Fruit fly (Drosophila melanogaster): ENCODE data around the gene CG6621.

dm6 chr3R:10842422-10842821 lies 50.9 kb downstream of the CG6621 start:
- no peak for TF ChIP-seq tj (GFP tag; optimal IDR thresholded peaks at IDR 0.05)
- TF ChIP-seq CG7101 (tag; optimal IDR thresholded peaks at IDR 0.05), result no peak
- TF ChIP-seq Crg-1 (GFP tag; optimal IDR thresholded peaks at IDR 0.05), result no peak
- TF ChIP-seq Mnt (GFP tag; optimal IDR thresholded peaks at IDR 0.05), result no peak
- TF ChIP-seq kay (GFP tag; ENCODE audit: borderline replicate concordance), result no peak
- TF ChIP-seq CG1620 (GFP tag; optimal IDR thresholded peaks at IDR 0.05), result no peak
- TF ChIP-seq cic (GFP tag; optimal IDR thresholded peaks at IDR 0.05), result no peak

Data from whole organism, adult.